Worm (Caenorhabditis elegans): ENCODE measurements around the gene W08F4.12.

DNA sequence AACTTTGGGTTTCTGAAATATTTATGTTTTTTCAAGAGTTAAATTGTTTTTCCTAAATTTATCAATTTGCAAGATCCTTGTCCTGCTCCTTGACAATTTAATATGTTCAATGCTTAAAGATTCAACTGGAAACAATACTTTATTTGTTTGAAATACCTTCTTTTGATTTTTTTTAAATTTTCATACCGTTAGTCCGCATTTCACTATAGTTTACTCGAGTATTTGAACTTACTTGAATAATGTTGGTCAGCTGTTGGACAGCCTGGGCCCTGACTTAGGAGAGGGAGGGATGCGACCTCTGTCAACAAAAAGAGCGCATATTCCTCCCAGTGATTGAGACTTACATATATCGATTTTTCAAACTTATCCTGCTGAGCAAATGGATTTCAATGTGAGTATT is 21.8 kb upstream of the W08F4.12 start, which contains the start of gene W04H10.5:
- TF ChIP-seq W03F9.2 (tag; optimal IDR thresholded peaks at IDR 0.05), result no peak
- TF ChIP-seq him-1 (tag; optimal IDR thresholded peaks at IDR 0.05), result no peak
